Fruit fly (Drosophila melanogaster) whole organism, wandering third instar larva: ENCODE measurements around the gene syd.

Experiments
- Abd-B ChIP-seq: fragments of >200 bp; optimal IDR thresholded peaks from 2 replicates; lab custom pipeline; 2017; ENCODE audit warnings: missing biosample characterization, missing genetic modification characterization
- CG32264 ChIP-seq: fragments of 200-800 bp; sonication (Bioruptor generic); optimal IDR thresholded peaks from 2 replicates; lab custom pipeline; 2016; ENCODE audit warnings: missing biosample characterization, missing genetic modification characterization
- CG9705 ChIP-seq: fragments of 200-800 bp; sonication (Bioruptor generic); optimal IDR thresholded peaks from 2 replicates; lab custom pipeline; 2018; ENCODE audit warnings: missing biosample characterization, mild to moderate bottlenecking, missing genetic modification characterization
- CrebA ChIP-seq: fragments of 200-800 bp; sonication (Bioruptor generic); optimal IDR thresholded peaks from 2 replicates; lab custom pipeline; 2016; ENCODE audit warnings: missing biosample characterization, mild to moderate bottlenecking, missing genetic modification characterization, borderline replicate concordance
- Dfd ChIP-seq: fragments of >200 bp; optimal IDR thresholded peaks from 2 replicates; lab custom pipeline; 2017; ENCODE audit warnings: missing biosample characterization, missing genetic modification characterization
- Dif ChIP-seq: fragments of 200-275, 200-300 bp; sonication (Bioruptor generic); optimal IDR thresholded peaks from 2 replicates; lab custom pipeline; 2018; ENCODE audit warnings: missing biosample characterization, missing genetic modification characterization; ENCODE audit not compliant: partially characterized antibody
- GATAd ChIP-seq: sonication (Bioruptor generic); optimal IDR thresholded peaks from 2 replicates; lab custom pipeline; 2016; ENCODE audit warnings: missing biosample characterization, missing genetic modification characterization
- HLH106 ChIP-seq: fragments of 200-800 bp; optimal IDR thresholded peaks from 3 replicates; lab custom pipeline; 2019; ENCODE audit warnings: missing biosample characterization, mild to moderate bottlenecking, missing genetic modification characterization, moderate library complexity
- Hnf4 ChIP-seq: fragments of 200-800 bp; sonication (Bioruptor generic); optimal IDR thresholded peaks from 2 replicates; lab custom pipeline; 2016; ENCODE audit warnings: missing biosample characterization, mild to moderate bottlenecking, missing genetic modification characterization
- Hr78 ChIP-seq: fragments of >200 bp; optimal IDR thresholded peaks from 2 replicates; lab custom pipeline; 2017; ENCODE audit warnings: missing biosample characterization, missing genetic modification characterization
- Hr83 ChIP-seq: fragments of 200-300 bp; sonication (Bioruptor generic); optimal IDR thresholded peaks from 2 replicates; lab custom pipeline; 2016; ENCODE audit warnings: missing biosample characterization, mild to moderate bottlenecking, missing genetic modification characterization, moderate library complexity; ENCODE audit not compliant: poor library complexity, severe bottlenecking
- Jra ChIP-seq: sonication (Bioruptor generic); optimal IDR thresholded peaks from 2 replicates; lab custom pipeline; 2016; ENCODE audit warnings: missing biosample characterization, missing genetic modification characterization
- Mio ChIP-seq: sonication (Bioruptor generic); optimal IDR thresholded peaks from 2 replicates; lab custom pipeline; 2016; ENCODE audit warnings: missing biosample characterization, missing genetic modification characterization
- Myc ChIP-seq: fragments of >200 bp; optimal IDR thresholded peaks from 2 replicates; lab custom pipeline; 2017
- OdsH ChIP-seq: fragments of 200-800 bp; sonication (Bioruptor generic); optimal IDR thresholded peaks from 2 replicates; lab custom pipeline; 2016; ENCODE audit warnings: missing biosample characterization, mild to moderate bottlenecking, missing genetic modification characterization
- Rel ChIP-seq, 2 experiments: fragments of 200-800 bp; sonication (Bioruptor generic) in 1 of 2; optimal IDR thresholded peaks; 2 replicates in 1 of 2; 3 replicates in 1 of 2; lab custom pipeline; 2016 to 2019; ENCODE audit warnings: mild to moderate bottlenecking in 2 of 2, missing biosample characterization in 2 of 2, missing genetic modification characterization in 2 of 2, moderate library complexity in 1 of 2
- Sp1 ChIP-seq: fragments of 200-800 bp; sonication (Bioruptor generic); optimal IDR thresholded peaks from 3 replicates; lab custom pipeline; 2019; ENCODE audit warnings: missing biosample characterization, mild to moderate bottlenecking, missing genetic modification characterization, moderate library complexity
- Vsx2 ChIP-seq: fragments of 200-300, 225-300 bp; sonication (Bioruptor generic); optimal IDR thresholded peaks from 2 replicates; lab custom pipeline; 2018; ENCODE audit warnings: missing biosample characterization, missing genetic modification characterization; ENCODE audit not compliant: partially characterized antibody
- br ChIP-seq: fragments of 200-800 bp; sonication (Bioruptor generic); optimal IDR thresholded peaks from 2 replicates; lab custom pipeline; 2016; ENCODE audit warnings: missing biosample characterization, missing genetic modification characterization
- brk ChIP-seq: fragments of 200-800 bp; sonication (Bioruptor generic); optimal IDR thresholded peaks from 2 replicates; lab custom pipeline; 2016; ENCODE audit warnings: missing biosample characterization, mild to moderate bottlenecking, missing genetic modification characterization
- dl ChIP-seq, 2 experiments: fragments of 175-275, 200-275 bp in 1 of 2; fragments of 200-275 bp in 1 of 2; sonication (Bioruptor generic); optimal IDR thresholded peaks; lab custom pipeline; 2018; ENCODE audit warnings: mild to moderate bottlenecking in 2 of 2, missing biosample characterization in 2 of 2, missing genetic modification characterization in 2 of 2, moderate library complexity in 2 of 2; ENCODE audit not compliant: partially characterized antibody in 2 of 2, insufficient read depth in 1 of 2
- dmrt93B ChIP-seq: fragments of 200-800 bp; sonication (Bioruptor generic); optimal IDR thresholded peaks from 2 replicates; lab custom pipeline; 2018; ENCODE audit warnings: missing biosample characterization, mild to moderate bottlenecking, missing genetic modification characterization
- dsf ChIP-seq: sonication (Bioruptor generic); optimal IDR thresholded peaks from 2 replicates; lab custom pipeline; 2016; ENCODE audit warnings: missing biosample characterization, missing genetic modification characterization, borderline replicate concordance
- ey ChIP-seq: fragments of 200-800 bp; sonication (Bioruptor generic); optimal IDR thresholded peaks from 2 replicates; lab custom pipeline; 2016; ENCODE audit warnings: missing biosample characterization, missing genetic modification characterization
- foxo ChIP-seq, 2 experiments: fragments of 200-800 bp; sonication (Bioruptor generic); optimal IDR thresholded peaks; 2 replicates in 1 of 2; 3 replicates in 1 of 2; lab custom pipeline; 2016 to 2017; ENCODE audit warnings: missing biosample characterization in 2 of 2, missing genetic modification characterization in 2 of 2
- fru ChIP-seq: fragments of 200-800 bp; sonication (Bioruptor generic); optimal IDR thresholded peaks from 3 replicates; lab custom pipeline; 2016; ENCODE audit warnings: missing biosample characterization, mild to moderate bottlenecking, missing genetic modification characterization
- h ChIP-seq: fragments of 200-800 bp; sonication (Bioruptor generic); optimal IDR thresholded peaks from 3 replicates; lab custom pipeline; 2016; ENCODE audit warnings: missing biosample characterization, mild to moderate bottlenecking, missing genetic modification characterization
- jim ChIP-seq: fragments of 175-275, 200-325 bp; sonication (Bioruptor generic); optimal IDR thresholded peaks from 2 replicates; lab custom pipeline; 2016; ENCODE audit warnings: missing biosample characterization, mild to moderate bottlenecking, missing genetic modification characterization
- lola ChIP-seq: fragments of >200 bp; optimal IDR thresholded peaks from 2 replicates; lab custom pipeline; 2017; ENCODE audit warnings: missing biosample characterization, missing genetic modification characterization
- pan ChIP-seq: fragments of >200 bp; optimal IDR thresholded peaks from 2 replicates; lab custom pipeline; 2017
- psq ChIP-seq: fragments of 200-800 bp; sonication (Bioruptor generic); optimal IDR thresholded peaks from 3 replicates; lab custom pipeline; 2017; ENCODE audit warnings: missing biosample characterization, mild to moderate bottlenecking, missing genetic modification characterization, moderate library complexity
- rgr ChIP-seq: fragments of 200-800 bp; sonication (Bioruptor generic); optimal IDR thresholded peaks from 3 replicates; lab custom pipeline; 2016; ENCODE audit warnings: missing biosample characterization, mild to moderate bottlenecking, missing genetic modification characterization
- sage ChIP-seq: fragments of 200-800 bp; sonication (Bioruptor generic); optimal IDR thresholded peaks from 2 replicates; lab custom pipeline; 2016; ENCODE audit warnings: missing biosample characterization, mild to moderate bottlenecking, missing genetic modification characterization
- sv ChIP-seq: fragments of 200-800 bp; sonication (Bioruptor generic); optimal IDR thresholded peaks from 3 replicates; lab custom pipeline; 2016; ENCODE audit warnings: missing biosample characterization, missing genetic modification characterization
- tai ChIP-seq: sonication (Bioruptor generic); optimal IDR thresholded peaks from 2 replicates; lab custom pipeline; 2016; ENCODE audit warnings: missing biosample characterization, missing genetic modification characterization
- usp ChIP-seq: fragments of >200 bp; optimal IDR thresholded peaks from 2 replicates; lab custom pipeline; 2017; ENCODE audit warnings: missing biosample characterization, missing genetic modification characterization
- woc ChIP-seq: sonication (Bioruptor generic); optimal IDR thresholded peaks from 2 replicates; lab custom pipeline; 2016; ENCODE audit warnings: missing biosample characterization, mild to moderate bottlenecking, missing genetic modification characterization

The syd gene

DNA sequence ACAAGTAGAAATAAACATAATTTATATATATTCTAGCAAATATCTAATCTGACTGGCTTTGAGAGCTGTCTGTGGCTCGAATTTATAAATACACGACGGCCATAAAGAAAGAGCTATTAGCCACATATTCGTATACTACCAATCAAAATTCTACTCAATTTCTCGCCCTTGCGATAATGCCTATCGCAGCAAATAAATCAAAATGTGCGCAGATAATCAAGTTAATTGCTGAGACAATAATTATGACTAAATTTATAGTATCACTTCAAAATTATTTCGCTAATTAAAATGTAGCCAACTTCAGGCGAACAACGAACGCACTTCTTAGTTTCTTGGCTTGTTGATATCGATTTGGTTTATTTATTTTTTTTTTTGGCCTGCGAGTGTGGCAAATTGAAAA, 15.9 kb upstream of the syd start:
- TF ChIP-seq Hr83 (GFP tag; lab: Kevin White, UChicago) (no peak), Sp1 (peak; percentile 26), CG32264 (GFP tag; lab: Kevin White, UChicago) (no peak), OdsH (GFP tag; lab: Kevin White, UChicago) (no peak), dl (GFP tag; optimal IDR thresholded peaks at IDR 0.05; lab: Kevin White, UChicago; ENCODE audit: insufficient read depth in 1 of 2, partially characterized antibody in 2 of 2) (no peak), h (GFP tag; lab: Kevin White, UChicago) (peak; percentile 52), GATAd (GFP tag; lab: Kevin White, UChicago) (no peak), brk (GFP tag; lab: Kevin White, UChicago) (no peak), woc (GFP tag; lab: Kevin White, UChicago) (no peak), sage (no peak), br (no peak), rgr (GFP tag; lab: Kevin White, UChicago) (no peak), Myc (lab: Kevin White, UChicago) (no peak), sv (GFP tag; lab: Kevin White, UChicago) (no peak), Dif (GFP tag; lab: Kevin White, UChicago) (no peak), jim (GFP tag; lab: Kevin White, UChicago) (no peak), fru (GFP tag; lab: Kevin White, UChicago) (no peak), Jra (GFP tag; lab: Kevin White, UChicago) (no peak), Hnf4 (GFP tag; lab: Kevin White, UChicago) (no peak), Dfd (GFP tag; lab: Kevin White, UChicago) (no peak), pan (lab: Kevin White, UChicago) (no peak), foxo (GFP tag; optimal IDR thresholded peaks at IDR 0.05; lab: Kevin White, UChicago) (no peak), CG9705 (GFP tag; lab: Kevin White, UChicago) (no peak), Rel (GFP tag; optimal IDR thresholded peaks at IDR 0.05; lab: Kevin White, UChicago) (peak; percentile 24), Rel (tag; optimal IDR thresholded peaks at IDR 0.05; lab: Kevin White, UChicago) (no peak), dmrt93B (GFP tag; lab: Kevin White, UChicago) (no peak), lola (GFP tag; lab: Kevin White, UChicago) (no peak), usp (GFP tag; lab: Kevin White, UChicago) (no peak), Mio (GFP tag; lab: Kevin White, UChicago) (no peak), Vsx2 (GFP tag; lab: Kevin White, UChicago) (peak; percentile 57), Abd-B (no peak), Hr78 (GFP tag; lab: Kevin White, UChicago) (no peak), CrebA (GFP tag; lab: Kevin White, UChicago) (peak; percentile 69), tai (GFP tag; lab: Kevin White, UChicago) (no peak), dsf (no peak)

DNA sequence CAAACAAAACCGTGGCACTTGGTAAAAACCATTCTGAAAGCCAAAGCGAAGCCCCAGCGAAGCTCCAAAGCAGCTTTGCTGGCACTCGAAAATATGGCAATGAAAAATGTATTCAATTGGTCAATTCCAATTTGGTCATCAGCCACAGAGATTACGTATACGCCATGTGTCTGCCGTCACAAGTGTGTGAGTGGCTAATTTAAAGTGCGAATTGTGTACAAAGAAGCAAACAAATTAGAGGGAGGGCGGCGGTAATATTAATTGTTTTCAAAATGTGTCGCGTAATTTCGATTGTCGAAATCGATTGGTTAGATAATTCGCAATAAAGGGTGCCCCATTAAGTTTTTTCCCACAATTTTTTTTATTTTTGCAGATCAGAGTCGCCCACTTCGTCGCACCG, 13.9 kb upstream of the syd start:
- TF ChIP-seq CrebA (GFP tag; lab: Kevin White, UChicago) (no peak), usp (GFP tag; lab: Kevin White, UChicago) (no peak), HLH106 (tag; lab: Kevin White, UChicago) (no peak), Vsx2 (GFP tag; lab: Kevin White, UChicago) (peak; percentile 81)
- TF ChIP-seq, all 38 proteins: peak for 1

DNA sequence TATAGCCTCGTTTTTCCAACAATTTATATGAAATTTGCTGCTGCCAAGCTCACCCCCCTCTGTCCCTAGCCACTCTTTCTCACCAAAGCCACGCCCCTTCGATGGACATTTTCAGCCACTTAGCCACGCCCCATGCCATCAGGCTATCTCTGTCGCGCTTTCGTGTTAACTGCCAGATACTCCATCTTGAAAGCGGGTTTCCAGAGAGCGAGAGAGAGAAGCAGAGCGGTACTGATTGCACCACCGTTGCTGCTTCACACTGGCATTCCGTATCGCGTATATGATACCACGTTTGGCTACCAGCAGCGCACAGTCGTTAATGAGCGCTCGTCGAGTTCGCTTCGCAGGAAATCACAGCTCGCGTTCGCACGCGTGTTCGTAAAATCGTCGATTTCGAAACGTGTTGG, 12.0 kb upstream of the syd start, which contains the start of gene exex:
Gene exex (plus strand): TSS at position 307 of the 407 bp plus-strand sequence.
- TF ChIP-seq HLH106 (tag; lab: Kevin White, UChicago) (no peak), sv (GFP tag; lab: Kevin White, UChicago) (no peak), OdsH (GFP tag; lab: Kevin White, UChicago) (no peak), h (GFP tag; lab: Kevin White, UChicago) (peak; percentile 39), psq (GFP tag; lab: Kevin White, UChicago) (no peak), ey (GFP tag; lab: Kevin White, UChicago) (no peak), Dif (GFP tag; lab: Kevin White, UChicago) (peak; percentile 54), Dfd (GFP tag; lab: Kevin White, UChicago) (no peak), Mio (GFP tag; lab: Kevin White, UChicago) (no peak), CG9705 (GFP tag; lab: Kevin White, UChicago) (no peak), dl (GFP tag; optimal IDR thresholded peaks at IDR 0.05; lab: Kevin White, UChicago; ENCODE audit: insufficient read depth in 1 of 2, partially characterized antibody in 2 of 2) (peak in 1 of 2 experiments; percentile 59), Hr78 (GFP tag; lab: Kevin White, UChicago) (no peak), dsf (no peak), GATAd (GFP tag; lab: Kevin White, UChicago) (no peak), woc (GFP tag; lab: Kevin White, UChicago) (no peak), Vsx2 (GFP tag; lab: Kevin White, UChicago) (peak; percentile 53), fru (GFP tag; lab: Kevin White, UChicago) (peak; percentile 9)
